Worm (Caenorhabditis elegans) whole organism, L1 larva: ENCODE measurements around the gene jhdm-1.

Source experiments
- C16A3.4 ChIP-seq: fragments of 150-350 bp; optimal IDR thresholded peaks from 2 replicates; lab custom pipeline; 2014; ENCODE audit warnings: missing biosample characterization, missing genetic modification characterization
- C34B4.2 ChIP-seq: sonication (generic microtip); optimal IDR thresholded peaks from 2 replicates; lab custom pipeline; 2017; ENCODE audit warnings: mild to moderate bottlenecking, missing genetic modification characterization, missing compliant biosample characterization
- alr-1 ChIP-seq: fragments of 200-800 bp; sonication (Bioruptor generic); optimal IDR thresholded peaks from 2 replicates; lab custom pipeline; 2018; ENCODE audit warnings: borderline replicate concordance, mild to moderate bottlenecking, missing genetic modification characterization, missing compliant biosample characterization
- blmp-1 ChIP-seq: fragments of 150-350 bp; optimal IDR thresholded peaks from 2 replicates; lab custom pipeline; 2014; ENCODE audit warnings: missing biosample characterization, missing genetic modification characterization
- ceh-82 ChIP-seq, 3 experiments: fragments of 150-350 bp in 1 of 3; sonication (generic microtip) in 2 of 3; optimal IDR thresholded peaks; 2 replicates each; lab custom pipeline; 2014 to 2017; ENCODE audit warnings: missing biosample characterization in 3 of 3, missing genetic modification characterization in 3 of 3
- ceh-88 ChIP-seq: fragments of 200-800 bp; sonication (Bioruptor generic); IDR thresholded peaks from 2 replicates; pipeline ENCODE4 v1.3.6; 2022; ENCODE audit warnings: missing genetic modification characterization, missing compliant biosample characterization
- ceh-90 ChIP-seq: sonication (generic microtip); optimal IDR thresholded peaks from 2 replicates; lab custom pipeline; 2016; ENCODE audit warnings: missing genetic modification characterization, missing compliant biosample characterization
- dsc-1 ChIP-seq: sonication (generic microtip); optimal IDR thresholded peaks from 2 replicates; lab custom pipeline; 2016; ENCODE audit warnings: mild to moderate bottlenecking, missing genetic modification characterization, missing compliant biosample characterization
- efl-1 ChIP-seq, 4 experiments: fragments of 150-350 bp; optimal IDR thresholded peaks in 3 of 4; peaks in 1 of 4; 1 replicate in 1 of 4; 2 replicates in 3 of 4; lab custom pipeline; 2014; ENCODE audit warnings: missing biosample characterization in 2 of 4, missing genetic modification characterization in 2 of 4, missing genetic modification reagents in 2 of 4
- elt-2 ChIP-seq: sonication (generic microtip); optimal IDR thresholded peaks from 2 replicates; lab custom pipeline; 2016; ENCODE audit warnings: missing genetic modification characterization, mild to moderate bottlenecking, inconsistent platforms, missing compliant biosample characterization, missing genetic modification reagents
- elt-3 ChIP-seq, 6 experiments: fragments of 150-350 bp in 1 of 6; sonication (generic microtip); optimal IDR thresholded peaks; 2 replicates each; lab custom pipeline; 2017 to 2018; ENCODE audit warnings: missing biosample characterization in 6 of 6, missing genetic modification characterization in 6 of 6, inconsistent platforms in 1 of 6
- fkh-10 ChIP-seq: sonication (generic microtip); optimal IDR thresholded peaks from 2 replicates; lab custom pipeline; 2017; ENCODE audit warnings: missing biosample characterization, missing genetic modification reagents, missing genetic modification characterization
- fkh-8 ChIP-seq: sonication (generic microtip); optimal IDR thresholded peaks from 2 replicates; lab custom pipeline; 2016; ENCODE audit warnings: mild to moderate bottlenecking, missing genetic modification characterization, missing compliant biosample characterization
- irx-1 ChIP-seq: sonication (generic microtip); optimal IDR thresholded peaks from 2 replicates; lab custom pipeline; 2016; ENCODE audit warnings: missing genetic modification characterization, missing compliant biosample characterization
- jun-1 ChIP-seq: fragments of 150-350 bp; optimal IDR thresholded peaks from 2 replicates; lab custom pipeline; 2014; ENCODE audit warnings: missing biosample characterization, missing genetic modification reagents, missing genetic modification characterization
- lin-14 ChIP-seq: fragments of 200-800 bp; sonication (Bioruptor generic); optimal IDR thresholded peaks from 2 replicates; lab custom pipeline; 2018; ENCODE audit warnings: mild to moderate bottlenecking, missing genetic modification characterization, moderate library complexity, missing compliant biosample characterization
- lin-35 ChIP-seq, 2 experiments: fragments of 150-350 bp; optimal IDR thresholded peaks; 2 replicates each; lab custom pipeline; 2014; ENCODE audit warnings: missing biosample characterization in 2 of 2, missing genetic modification characterization in 2 of 2, missing genetic modification reagents in 2 of 2
- lir-3 ChIP-seq: sonication (generic microtip); optimal IDR thresholded peaks from 2 replicates; lab custom pipeline; 2016; ENCODE audit warnings: mild to moderate bottlenecking, missing genetic modification characterization, moderate library complexity, missing compliant biosample characterization; ENCODE audit not compliant: poor library complexity
- lsy-2 ChIP-seq, 2 experiments: fragments of 150-350 bp; optimal IDR thresholded peaks; 2 replicates each; lab custom pipeline; 2014; ENCODE audit warnings: missing biosample characterization in 2 of 2, missing genetic modification characterization in 2 of 2
- mdl-1 ChIP-seq, 2 experiments: fragments of 150-350 bp; optimal IDR thresholded peaks; 2 replicates each; lab custom pipeline; 2014 to 2017; ENCODE audit warnings: missing biosample characterization in 2 of 2, missing genetic modification characterization in 2 of 2, inconsistent platforms in 1 of 2
- nhr-12 ChIP-seq: sonication (generic microtip); optimal IDR thresholded peaks from 2 replicates; lab custom pipeline; 2017; ENCODE audit warnings: missing biosample characterization, missing genetic modification characterization
- nhr-19 ChIP-seq: fragments of 200-800 bp; sonication (Bioruptor generic); conservative IDR thresholded peaks from 2 replicates; pipeline ENCODE4 v1.3.6; 2022; ENCODE audit warnings: missing genetic modification characterization, missing compliant biosample characterization
- nhr-20 ChIP-seq: sonication (generic microtip); optimal IDR thresholded peaks from 2 replicates; lab custom pipeline; 2016; ENCODE audit warnings: mild to moderate bottlenecking, missing genetic modification characterization, missing compliant biosample characterization
- nhr-47 ChIP-seq: sonication (generic microtip); optimal IDR thresholded peaks from 2 replicates; lab custom pipeline; 2016; ENCODE audit warnings: mild to moderate bottlenecking, missing genetic modification characterization, moderate library complexity, missing compliant biosample characterization
- nhr-71 ChIP-seq: sonication (generic microtip); optimal IDR thresholded peaks from 2 replicates; lab custom pipeline; 2016; ENCODE audit warnings: mild to moderate bottlenecking, missing genetic modification characterization, moderate library complexity, missing compliant biosample characterization
- nhr-77 ChIP-seq: fragments of 150-350 bp; optimal IDR thresholded peaks from 2 replicates; lab custom pipeline; 2014; ENCODE audit warnings: missing biosample characterization, missing genetic modification characterization
- nhr-84 ChIP-seq: sonication (generic microtip); optimal IDR thresholded peaks from 2 replicates; lab custom pipeline; 2017; ENCODE audit warnings: missing biosample characterization, missing genetic modification characterization
- nhr-85 ChIP-seq: sonication (generic microtip); peaks from one replicate; lab custom pipeline; 2016; ENCODE audit warnings: missing genetic modification characterization, inconsistent platforms, missing compliant biosample characterization
- pax-3 ChIP-seq: fragments of 200-800 bp; sonication (Bioruptor generic); optimal IDR thresholded peaks from 2 replicates; lab custom pipeline; 2018; ENCODE audit warnings: mild to moderate bottlenecking, missing genetic modification characterization, moderate library complexity, missing compliant biosample characterization
- rnt-1 ChIP-seq: sonication (generic microtip); optimal IDR thresholded peaks from 2 replicates; lab custom pipeline; 2016; ENCODE audit warnings: mild to moderate bottlenecking, missing genetic modification characterization, moderate library complexity, missing compliant biosample characterization
- snu-23 ChIP-seq: sonication (generic microtip); optimal IDR thresholded peaks from 2 replicates; lab custom pipeline; 2016; ENCODE audit warnings: missing genetic modification characterization, missing compliant biosample characterization
- sox-4 ChIP-seq: sonication (generic microtip); optimal IDR thresholded peaks from 2 replicates; lab custom pipeline; 2016; ENCODE audit warnings: missing genetic modification characterization, missing compliant biosample characterization
- sup-37 ChIP-seq: fragments of 200-800 bp; sonication (Bioruptor generic); optimal IDR thresholded peaks from 2 replicates; lab custom pipeline; 2018; ENCODE audit warnings: mild to moderate bottlenecking, missing genetic modification characterization, missing compliant biosample characterization
- unc-130 ChIP-seq: fragments of 150-350 bp; optimal IDR thresholded peaks from 2 replicates; lab custom pipeline; 2017; ENCODE audit warnings: missing biosample characterization, missing genetic modification characterization, inconsistent platforms
- unc-30 ChIP-seq: sonication (generic microtip); optimal IDR thresholded peaks from 2 replicates; lab custom pipeline; 2017; ENCODE audit warnings: missing biosample characterization, missing genetic modification characterization
- unc-62 ChIP-seq: fragments of 150-350 bp; optimal IDR thresholded peaks from 2 replicates; lab custom pipeline; 2014; ENCODE audit warnings: missing biosample characterization, missing genetic modification reagents, missing genetic modification characterization
- unc-86 ChIP-seq: sonication (generic microtip); optimal IDR thresholded peaks from 2 replicates; lab custom pipeline; 2016; ENCODE audit warnings: missing genetic modification characterization, missing compliant biosample characterization
- vab-15 ChIP-seq: sonication (generic microtip); optimal IDR thresholded peaks from 2 replicates; lab custom pipeline; 2017; ENCODE audit warnings: missing genotype, mild to moderate bottlenecking, missing genetic modification characterization, missing compliant biosample characterization
- xbp-1 ChIP-seq: sonication (generic microtip); optimal IDR thresholded peaks from 2 replicates; lab custom pipeline; 2016; ENCODE audit warnings: missing genetic modification characterization, missing compliant biosample characterization
- ztf-11 ChIP-seq, 2 experiments: sonication (generic microtip); optimal IDR thresholded peaks; 2 replicates each; lab custom pipeline; 2016 to 2017; ENCODE audit warnings: missing genetic modification characterization in 2 of 2, missing biosample characterization in 1 of 2, missing compliant biosample characterization in 1 of 2
- ztf-4 ChIP-seq: fragments of 150-350 bp; optimal IDR thresholded peaks from 2 replicates; lab custom pipeline; 2014; ENCODE audit warnings: missing biosample characterization, missing genetic modification characterization

Gene jhdm-1

DNA sequence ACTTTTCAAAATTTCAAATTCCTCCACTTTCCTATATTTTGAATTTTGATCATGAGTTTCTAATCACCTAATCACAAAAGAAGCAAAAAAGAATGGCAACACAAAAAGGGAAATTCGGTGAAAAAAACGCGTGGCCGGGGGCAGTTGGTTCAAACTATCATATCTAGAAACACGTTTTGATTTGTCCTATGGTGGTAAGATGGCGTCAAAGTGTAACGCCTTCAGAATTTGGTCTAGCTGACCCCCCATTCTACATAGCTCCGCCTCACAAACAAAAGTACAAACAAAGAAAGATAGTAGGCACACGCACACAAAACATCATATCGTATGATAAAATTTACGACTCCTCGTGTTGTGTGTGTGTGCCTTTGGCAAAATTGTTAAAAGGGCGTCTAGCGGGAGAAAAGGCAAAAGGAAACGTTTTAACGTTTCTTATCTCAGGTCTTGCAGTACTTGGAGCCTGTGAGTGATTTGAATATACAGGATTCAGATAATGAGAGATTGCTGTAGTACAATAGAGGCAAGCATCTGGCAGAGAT, 32.2 kb upstream of the jhdm-1 start (continued):
- TF ChIP-seq dsc-1 (tag; lab: Kevin White, UChicago) = no peak
- TF ChIP-seq mdl-1 (tag; optimal IDR thresholded peaks at IDR 0.05; lab: Kevin White, UChicago) = peak in 1 of 2 experiments; percentile 31
- no peak for TF ChIP-seq elt-3 (tag; optimal IDR thresholded peaks at IDR 0.05; lab: Kevin White, UChicago)
- no peak for TF ChIP-seq unc-30 (tag; lab: Kevin White, UChicago)
- no peak for TF ChIP-seq ceh-88 (GFP tag; lab: Robert Waterston, UW)
- TF ChIP-seq unc-130 (tag; lab: Kevin White, UChicago) = no peak
- TF ChIP-seq xbp-1 (tag; lab: Kevin White, UChicago) = no peak
- TF ChIP-seq irx-1 (tag; lab: Kevin White, UChicago) = no peak
- TF ChIP-seq lir-3 (tag; lab: Kevin White, UChicago) = no peak
- TF ChIP-seq vab-15 = no peak
- TF ChIP-seq nhr-12 (tag; lab: Kevin White, UChicago) = no peak
- no peak for TF ChIP-seq fkh-8 (tag; lab: Kevin White, UChicago)
- no peak for TF ChIP-seq ztf-4
- no peak for TF ChIP-seq ceh-90
- no peak for TF ChIP-seq unc-62 (GFP tag; lab: Kevin White, UChicago)
- TF ChIP-seq blmp-1 (tag; lab: Kevin White, UChicago) = peak; percentile 36
- no peak for TF ChIP-seq alr-1
- no peak for TF ChIP-seq efl-1 (optimal IDR thresholded peaks at IDR 0.05; lab: Kevin White, UChicago)
- TF ChIP-seq efl-1 (GFP tag; optimal IDR thresholded peaks at IDR 0.05 in 1 of 2; lab: Kevin White, UChicago) = no peak
- TF ChIP-seq unc-86 (tag; lab: Kevin White, UChicago) = no peak
- peak; percentile 72 for TF ChIP-seq elt-2 (tag; lab: Kevin White, UChicago)
- TF ChIP-seq lsy-2 (tag; optimal IDR thresholded peaks at IDR 0.05; lab: Kevin White, UChicago) = no peak
- TF ChIP-seq nhr-19 = peak; percentile 34
- TF ChIP-seq nhr-77 (tag; lab: Kevin White, UChicago) = no peak
- peak; percentile 14 for TF ChIP-seq jun-1 (tag; lab: Kevin White, UChicago)
- TF ChIP-seq snu-23 (GFP tag; lab: Kevin White, UChicago) = no peak
- TF ChIP-seq rnt-1 (tag; lab: Kevin White, UChicago) = no peak
- peak; percentile 41 for TF ChIP-seq lin-14 (GFP tag; lab: Kevin White, UChicago)
- TF ChIP-seq nhr-85 (tag; lab: Kevin White, UChicago) = peak; percentile 45

DNA sequence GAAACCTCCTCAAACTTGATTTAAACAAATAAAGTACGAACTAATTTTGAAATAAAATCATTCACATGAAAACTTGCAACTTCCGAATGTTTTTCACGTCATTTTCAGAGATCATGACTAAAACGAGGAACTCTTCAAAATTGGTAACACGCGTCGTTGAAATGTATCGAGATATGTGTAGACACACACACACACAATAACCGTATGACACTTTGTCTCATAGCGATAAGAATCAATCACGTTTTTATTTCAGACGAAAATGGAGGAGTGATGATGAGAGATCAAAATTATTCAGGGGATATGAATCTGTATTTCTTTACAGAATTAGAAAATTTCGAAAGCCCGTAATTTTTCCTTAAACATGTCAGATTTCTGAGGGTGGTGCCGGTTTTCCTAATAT, 31.6 kb upstream of the jhdm-1 start:
- no peak for TF ChIP-seq nhr-47 (tag; lab: Kevin White, UChicago)
- peak in 1 of 2 experiments; percentile 50 for TF ChIP-seq lin-35 (GFP tag; optimal IDR thresholded peaks at IDR 0.05; lab: Kevin White, UChicago)
- TF ChIP-seq nhr-20 (tag; lab: Kevin White, UChicago) = peak; percentile 45
- TF ChIP-seq nhr-85 (tag; lab: Kevin White, UChicago) = peak; percentile 78
- no peak for TF ChIP-seq sup-37 (GFP tag; lab: Kevin White, UChicago)
- peak; percentile 30 for TF ChIP-seq nhr-71 (tag; lab: Kevin White, UChicago)
- 0 out of 2 replicates have a peak, but pooled peaks have one; percentile 4 for TF ChIP-seq nhr-19
- TF ChIP-seq elt-2 (tag; lab: Kevin White, UChicago) = peak; percentile 46
- peak; percentile 45 for TF ChIP-seq lin-14 (GFP tag; lab: Kevin White, UChicago)
- peak; percentile 28 for TF ChIP-seq snu-23 (GFP tag; lab: Kevin White, UChicago)

DNA sequence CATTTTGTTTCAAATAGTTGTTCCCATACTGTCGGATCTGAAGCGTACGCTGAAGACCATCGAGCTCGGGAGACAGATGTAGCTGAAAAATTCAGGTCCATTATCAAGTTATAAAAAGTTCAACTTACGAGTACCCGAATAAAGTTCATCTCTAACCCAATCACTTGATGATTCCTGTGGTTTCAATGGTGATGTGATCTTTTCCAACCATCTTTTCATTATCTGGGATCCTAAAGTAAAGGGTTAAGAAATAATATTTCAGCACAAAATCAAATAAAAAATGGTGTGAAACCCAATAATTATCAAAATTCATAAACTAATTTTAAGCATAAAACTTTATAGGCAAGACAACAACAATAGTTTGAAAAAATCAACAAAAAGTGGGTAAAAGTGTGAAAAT, 27.1 kb upstream of the jhdm-1 start, which contains the start of gene C05D11.8:
Gene C05D11.8 (minus strand): TSS at position 101 of the 400 bp plus-strand sequence.
- TF ChIP-seq nhr-19 = no peak
- no peak for TF ChIP-seq xbp-1 (tag; lab: Kevin White, UChicago)
- no peak for TF ChIP-seq lsy-2 (tag; optimal IDR thresholded peaks at IDR 0.05; lab: Kevin White, UChicago)
- TF ChIP-seq C16A3.4 (tag; lab: Kevin White, UChicago) = no peak
- no peak for TF ChIP-seq snu-23 (GFP tag; lab: Kevin White, UChicago)
- TF ChIP-seq blmp-1 (tag; lab: Kevin White, UChicago) = no peak
- TF ChIP-seq nhr-12 (tag; lab: Kevin White, UChicago) = no peak
- no peak for TF ChIP-seq alr-1
- TF ChIP-seq fkh-10 (GFP tag; lab: Kevin White, UChicago) = no peak
- TF ChIP-seq sox-4 = no peak
- no peak for TF ChIP-seq nhr-84
- TF ChIP-seq pax-3 (tag; lab: Kevin White, UChicago) = no peak
- TF ChIP-seq vab-15 = no peak
- no peak for TF ChIP-seq ztf-11 (tag; optimal IDR thresholded peaks at IDR 0.05; lab: Kevin White, UChicago)
- TF ChIP-seq C34B4.2 = no peak
- no peak for TF ChIP-seq ceh-82 (tag; optimal IDR thresholded peaks at IDR 0.05; lab: Kevin White, UChicago)
- no peak for TF ChIP-seq elt-3 (tag; optimal IDR thresholded peaks at IDR 0.05; lab: Kevin White, UChicago)
- TF ChIP-seq nhr-20 (tag; lab: Kevin White, UChicago) = no peak
